Fruit fly (Drosophila melanogaster) S2 (cell line): Measurements from ENCODE around the gene CG4658.

Experiments used
- CG8478 ChIP-seq: fragments of >200 bp; optimal IDR thresholded peaks from 2 replicates; lab custom pipeline; 2018
- CTCF ChIP-seq, 2 experiments: fragments of >200 bp; optimal IDR thresholded peaks; 2 replicates each; lab custom pipeline; 2018

The CG4658 gene

dm6 chr2L:9966983-9967737, 10.2 kb downstream of the CG4658 start, which contains the start of the genes Dref and RpL13:
Gene Dref, minus strand, starts transcription at chr2L:9967229.
Gene RpL13, plus strand, starts transcription at chr2L:9967313.
- TF ChIP-seq CTCF (optimal IDR thresholded peaks at IDR 0.05; lab: Kevin White, UChicago), result no peak
- TF ChIP-seq CG8478, result no peak

- TF ChIP-seq CTCF (optimal IDR thresholded peaks at IDR 0.05; lab: Kevin White, UChicago) (no peak), CG8478 (no peak)
Observed at dm6 chr2L:9968201-9968727, 11.3 kb downstream of the CG4658 start.

DNA sequence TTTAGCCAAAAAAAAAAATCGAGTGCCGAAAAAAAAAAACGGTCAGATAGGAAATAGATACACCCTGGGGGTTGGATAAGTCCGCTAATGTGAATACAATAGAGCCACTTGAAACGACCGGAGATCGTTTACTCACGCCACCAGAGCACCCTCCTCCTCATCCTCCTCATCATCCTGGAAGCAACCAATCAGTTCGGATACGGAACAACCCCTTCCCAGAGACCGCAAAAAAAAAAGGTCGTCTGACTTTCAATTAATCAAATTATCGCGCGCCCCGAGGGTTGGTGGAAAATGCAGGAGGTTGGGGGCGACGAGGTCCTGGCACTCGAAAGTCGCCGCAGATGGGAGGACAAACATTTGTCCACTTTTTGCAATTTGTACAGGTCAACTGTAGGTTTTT, 15.7 kb downstream of the CG4658 start:
- no peak for TF ChIP-seq CTCF (optimal IDR thresholded peaks at IDR 0.05; lab: Kevin White, UChicago)
- no peak for TF ChIP-seq CG8478

- TF ChIP-seq CTCF (optimal IDR thresholded peaks at IDR 0.05; lab: Kevin White, UChicago) (no peak), CG8478 (no peak)
Observed at dm6 chr2L:9981809-9982208, 24.9 kb downstream of the CG4658 start.

- TF ChIP-seq CG8478, result no peak
- no peak for TF ChIP-seq CTCF (optimal IDR thresholded peaks at IDR 0.05; lab: Kevin White, UChicago)
Observed at dm6 chr2L:9982516-9982915, 25.6 kb downstream of the CG4658 start.

- no peak for TF ChIP-seq CTCF (optimal IDR thresholded peaks at IDR 0.05; lab: Kevin White, UChicago)
- no peak for TF ChIP-seq CG8478
Observed at dm6 chr2L:9984078-9984772, 27.3 kb downstream of the CG4658 start, which contains the start of gene bib. Gene bib, plus strand, starts transcription at chr2L:9984645.

dm6 chr2L:9986402-9987350, 29.7 kb downstream of the CG4658 start:
- no peak for TF ChIP-seq CTCF (optimal IDR thresholded peaks at IDR 0.05; lab: Kevin White, UChicago)
- TF ChIP-seq CG8478, result no peak

dm6 chr2L:9988201-9988990, 31.5 kb downstream of the CG4658 start:
- TF ChIP-seq CG8478, result no peak
- no peak for TF ChIP-seq CTCF (optimal IDR thresholded peaks at IDR 0.05; lab: Kevin White, UChicago)

DNA sequence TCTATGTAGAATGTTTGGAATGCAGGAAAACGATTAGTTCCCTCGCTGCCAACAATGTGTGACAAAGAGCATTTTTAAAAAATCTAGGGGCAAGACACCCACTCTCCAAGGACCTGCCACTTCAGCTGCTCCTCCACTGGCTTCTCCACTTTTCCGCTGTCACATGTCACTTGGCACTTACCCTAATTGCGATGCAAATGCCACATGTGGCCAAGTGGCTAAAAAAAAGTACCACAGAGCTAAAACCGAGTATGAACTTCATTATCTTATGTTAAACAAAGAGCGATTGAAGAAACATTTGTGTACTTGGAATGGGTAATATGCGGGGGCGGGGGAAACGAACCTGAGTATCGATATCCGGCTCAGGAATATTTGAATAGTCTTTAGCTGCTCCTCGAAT, 32.3 kb downstream of the CG4658 start:
- no peak for TF ChIP-seq CG8478
- no peak for TF ChIP-seq CTCF (optimal IDR thresholded peaks at IDR 0.05; lab: Kevin White, UChicago)

DNA sequence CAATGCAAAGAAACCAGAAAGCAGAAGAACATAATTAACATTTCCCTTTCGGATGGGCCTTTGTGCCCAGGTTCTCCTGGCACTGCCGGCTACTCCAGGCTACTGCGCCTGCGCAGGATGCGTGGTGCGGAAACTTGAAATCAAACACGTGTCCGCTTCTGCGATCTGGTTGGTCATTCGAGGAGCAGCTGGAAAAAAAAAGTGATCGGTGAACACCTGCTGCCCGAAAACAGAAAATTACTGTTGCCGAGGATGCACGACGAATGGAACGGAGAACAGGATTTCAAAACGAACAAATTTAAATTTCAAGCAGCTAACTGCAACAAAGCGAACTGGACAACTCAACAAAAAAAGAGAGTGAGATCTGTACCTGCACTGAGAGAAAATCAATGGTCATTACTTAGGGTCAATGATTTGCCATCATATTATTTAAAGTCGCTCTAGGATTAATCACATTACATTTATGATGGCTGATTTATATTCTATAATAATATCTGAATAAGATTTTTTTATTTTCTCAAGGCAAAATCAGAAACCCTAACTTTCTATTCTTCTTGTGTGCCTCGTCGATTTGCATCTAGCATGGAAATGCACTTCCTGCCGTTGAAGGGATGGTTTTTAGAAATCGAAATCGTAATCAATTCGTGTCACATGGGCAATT, 33.0 kb downstream of the CG4658 start:
- TF ChIP-seq CG8478, result no peak
- TF ChIP-seq CTCF (optimal IDR thresholded peaks at IDR 0.05; lab: Kevin White, UChicago), result no peak

DNA sequence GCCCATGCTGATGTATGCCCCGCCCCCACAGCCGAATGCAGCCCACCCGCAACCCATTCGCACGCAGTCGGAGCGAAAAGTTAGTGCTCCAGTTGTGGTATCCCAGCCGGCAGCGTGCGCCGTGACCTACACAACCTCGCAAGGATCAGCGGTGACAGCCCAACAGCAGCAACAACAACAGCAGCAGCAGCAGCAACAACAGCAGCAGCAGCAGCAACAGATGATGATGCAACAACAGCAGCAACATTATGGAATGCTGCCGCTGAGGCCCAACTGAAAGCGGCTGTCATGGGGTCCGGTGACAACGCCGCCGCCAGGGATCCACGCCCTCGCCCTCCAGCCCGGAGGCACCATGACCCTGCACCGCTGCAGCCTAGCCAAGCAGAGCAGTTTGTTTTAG, 37.5 kb downstream of the CG4658 start:
- TF ChIP-seq CTCF (optimal IDR thresholded peaks at IDR 0.05; lab: Kevin White, UChicago), result no peak

DNA sequence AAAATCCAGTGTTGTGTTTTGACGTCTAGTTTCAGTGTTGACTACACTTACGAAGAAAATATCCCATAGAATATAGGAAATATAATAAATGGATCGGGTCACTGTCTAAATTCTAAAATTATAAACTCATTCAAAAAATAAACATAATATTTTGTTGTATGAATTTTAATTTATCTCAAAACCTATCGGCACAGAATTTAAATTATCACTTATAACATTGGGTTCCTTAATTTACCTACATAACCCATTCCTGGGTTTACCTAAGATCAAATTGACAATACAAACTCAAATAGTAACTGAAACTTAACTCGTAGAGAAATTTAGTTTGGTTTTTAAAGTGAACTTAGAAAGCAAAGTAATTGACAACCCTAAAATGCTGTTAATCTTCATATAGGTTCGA, 39.6 kb downstream of the CG4658 start:
- TF ChIP-seq CTCF (optimal IDR thresholded peaks at IDR 0.05; lab: Kevin White, UChicago) (no peak), CG8478 (no peak)

DNA sequence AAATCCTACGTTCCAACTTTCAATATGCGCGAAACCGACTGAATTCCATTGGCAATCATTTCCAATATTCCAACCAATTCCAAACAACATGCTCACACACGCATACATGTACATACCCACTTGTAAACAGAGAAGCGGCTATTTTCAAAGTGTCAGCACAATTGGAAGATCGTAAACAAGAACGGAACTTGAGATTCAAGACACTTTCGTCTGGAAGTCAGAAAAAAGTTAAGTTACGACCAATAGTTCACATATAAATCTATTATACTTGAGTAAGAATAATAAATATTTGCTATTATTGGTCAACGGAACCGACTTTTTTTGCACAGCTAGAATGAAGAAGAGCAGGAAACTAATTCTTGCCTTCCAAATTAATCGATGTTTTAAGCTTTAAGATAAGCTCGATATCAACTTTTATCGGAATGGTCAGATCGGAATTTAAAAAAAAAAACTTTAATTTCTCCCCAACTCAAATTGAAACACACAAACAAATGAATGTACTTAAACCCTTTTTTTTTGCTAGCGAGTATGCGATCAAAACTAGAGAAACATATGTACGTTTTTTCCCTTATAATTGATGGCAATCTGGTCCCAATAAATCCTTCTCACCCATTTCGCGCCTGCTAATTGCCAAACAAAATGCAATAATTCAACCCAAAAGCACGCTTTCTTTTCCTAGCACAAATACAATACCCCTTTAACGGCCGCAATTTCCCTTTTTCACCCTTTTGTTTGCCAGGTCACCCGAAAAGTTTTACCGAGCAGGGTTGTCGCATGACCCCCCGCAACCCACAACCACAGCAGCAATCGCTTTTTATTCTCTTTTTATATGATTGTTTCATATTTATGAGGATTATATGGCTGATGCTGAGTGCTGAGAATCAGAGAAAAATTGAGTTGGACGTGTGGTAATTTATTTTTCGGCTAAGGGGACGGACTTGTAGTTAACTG, 45.8 kb downstream of the CG4658 start, which contains the start of the genes CG31875 and SoYb:
CG31875 (minus strand) TSS at position 329 of the 951 bp plus-strand sequence.
SoYb (minus strand) TSS at position 329 of the 951 bp plus-strand sequence.
- TF ChIP-seq CTCF (optimal IDR thresholded peaks at IDR 0.05; lab: Kevin White, UChicago), result no peak
- TF ChIP-seq CG8478, result no peak
